Fruit fly (Drosophila melanogaster): ENCODE measurements around the gene Mst84B.

The Mst84B gene

dm6 chr3R:7088837-7089361, 26.9 kb downstream of the Mst84B start (continued):
- peak; percentile 26 for TF ChIP-seq nom (GFP tag; optimal IDR thresholded peaks at IDR 0.05)
- TF ChIP-seq row (GFP tag; IDR thresholded peaks at IDR 0.05): no peak
- TF ChIP-seq zen2 (GFP tag; IDR thresholded peaks at IDR 0.05; ENCODE audit: partially characterized antibody): no peak
- TF ChIP-seq eve (GFP tag; optimal IDR thresholded peaks at IDR 0.05): no peak
- no peak for TF ChIP-seq ftz-f1 (GFP tag; optimal IDR thresholded peaks at IDR 0.05)
- TF ChIP-seq onecut (GFP tag; IDR thresholded peaks at IDR 0.05): peak; percentile 70
- no peak for TF ChIP-seq CG4854 (GFP tag; optimal IDR thresholded peaks at IDR 0.05)
- TF ChIP-seq exex (tag; optimal IDR thresholded peaks at IDR 0.05): peak; percentile 54
- no peak for TF ChIP-seq br (optimal IDR thresholded peaks at IDR 0.05)
- peak; percentile 84 for TF ChIP-seq kay (GFP tag; optimal IDR thresholded peaks at IDR 0.05)
- 0 out of 3 replicates have a peak, but pooled peaks have one; percentile 18 for TF ChIP-seq knrl (GFP tag; IDR thresholded peaks at IDR 0.05; ENCODE audit: partially characterized antibody)
- TF ChIP-seq CG2120 (GFP tag; optimal IDR thresholded peaks at IDR 0.05): no peak
- no peak for TF ChIP-seq ap (GFP tag; IDR thresholded peaks at IDR 0.05)
- TF ChIP-seq Rfx (GFP tag; IDR thresholded peaks at IDR 0.05): 0 out of 2 replicates have a peak, but pooled peaks have one; percentile 8
- no peak for TF ChIP-seq hkb (optimal IDR thresholded peaks at IDR 0.05)
- 0 out of 2 replicates have a peak, but pooled peaks have one; percentile 32 for TF ChIP-seq hkb (GFP tag; IDR thresholded peaks at IDR 0.05)
- no peak for TF ChIP-seq CG8924 (tag; optimal IDR thresholded peaks at IDR 0.05)
- 0 out of 3 replicates have a peak, but pooled peaks have one; percentile 4 for TF ChIP-seq CG34224 (GFP tag; IDR thresholded peaks at IDR 0.05; ENCODE audit: partially characterized antibody)
- no peak for TF ChIP-seq ase (GFP tag; IDR thresholded peaks at IDR 0.05)
- no peak for TF ChIP-seq gem (tag; optimal IDR thresholded peaks at IDR 0.05)
- TF ChIP-seq bbx (GFP tag; IDR thresholded peaks at IDR 0.05; ENCODE audit: partially characterized antibody): peak; percentile 62
- no peak for TF ChIP-seq Elba2 (GFP tag; optimal IDR thresholded peaks at IDR 0.05)
- no peak for TF ChIP-seq crp (GFP tag; optimal IDR thresholded peaks at IDR 0.05)
- TF ChIP-seq CG10274 (GFP tag; optimal IDR thresholded peaks at IDR 0.05): no peak
- no peak for TF ChIP-seq Deaf1 (tag; optimal IDR thresholded peaks at IDR 0.05)
- TF ChIP-seq HLH54F (GFP tag; optimal IDR thresholded peaks at IDR 0.05): no peak
- no peak for TF ChIP-seq CoRest (tag; optimal IDR thresholded peaks at IDR 0.05)
- 0 out of 2 replicates have a peak, but pooled peaks have one; percentile 47 for TF ChIP-seq chm (GFP tag; IDR thresholded peaks at IDR 0.05)
- no peak for TF ChIP-seq CG8478 (optimal IDR thresholded peaks at IDR 0.05)
- no peak for TF ChIP-seq CG13296 (GFP tag; optimal IDR thresholded peaks at IDR 0.05)
- no peak for TF ChIP-seq fd3F (GFP tag; optimal IDR thresholded peaks at IDR 0.05)
- TF ChIP-seq gfzf (GFP tag; optimal IDR thresholded peaks at IDR 0.05): no peak
- no peak for TF ChIP-seq CG15514 (GFP tag; optimal IDR thresholded peaks at IDR 0.05)
- TF ChIP-seq Lhr (GFP tag; optimal IDR thresholded peaks at IDR 0.05): no peak
- no peak for TF ChIP-seq CG42726 (GFP tag; IDR thresholded peaks at IDR 0.05; ENCODE audit: partially characterized antibody)
- TF ChIP-seq CG12391 (tag; optimal IDR thresholded peaks at IDR 0.05): no peak
- TF ChIP-seq Hand (GFP tag; optimal IDR thresholded peaks at IDR 0.05): peak; percentile 14
- no peak for TF ChIP-seq klu (GFP tag; IDR thresholded peaks at IDR 0.05)
- TF ChIP-seq pnt (GFP tag; optimal IDR thresholded peaks at IDR 0.05): no peak
- peak; percentile 35; the same call in 1 of the 3 replicates for TF ChIP-seq ci (GFP tag; IDR thresholded peaks at IDR 0.05)
- TF ChIP-seq CG6175 (GFP tag; IDR thresholded peaks at IDR 0.05): peak; percentile 74; the same call in 2 of the 3 replicates
- TF ChIP-seq Vsx1 (GFP tag; optimal IDR thresholded peaks at IDR 0.05): no peak
- no peak for TF ChIP-seq zfh2 (GFP tag; optimal IDR thresholded peaks at IDR 0.05)
- TF ChIP-seq fru (optimal IDR thresholded peaks at IDR 0.05): no peak
- no peak for TF ChIP-seq CG12744 (GFP tag; optimal IDR thresholded peaks at IDR 0.05)
- no peak for TF ChIP-seq hth (optimal IDR thresholded peaks at IDR 0.05)
- TF ChIP-seq CG12071 (GFP tag; optimal IDR thresholded peaks at IDR 0.05): no peak
- no peak for TF ChIP-seq CG5245 (GFP tag; optimal IDR thresholded peaks at IDR 0.05)
- TF ChIP-seq CG11696 (GFP tag; IDR thresholded peaks at IDR 0.05): 0 out of 2 replicates have a peak, but pooled peaks have one; percentile 49
- TF ChIP-seq bsh (GFP tag; optimal IDR thresholded peaks at IDR 0.05): no peak
- TF ChIP-seq CG7357 (GFP tag; IDR thresholded peaks at IDR 0.05): no peak

Measured in whole organism, embryonic.